Worm (Caenorhabditis elegans): ENCODE results near the gene str-41.

Gene str-41

DNA sequence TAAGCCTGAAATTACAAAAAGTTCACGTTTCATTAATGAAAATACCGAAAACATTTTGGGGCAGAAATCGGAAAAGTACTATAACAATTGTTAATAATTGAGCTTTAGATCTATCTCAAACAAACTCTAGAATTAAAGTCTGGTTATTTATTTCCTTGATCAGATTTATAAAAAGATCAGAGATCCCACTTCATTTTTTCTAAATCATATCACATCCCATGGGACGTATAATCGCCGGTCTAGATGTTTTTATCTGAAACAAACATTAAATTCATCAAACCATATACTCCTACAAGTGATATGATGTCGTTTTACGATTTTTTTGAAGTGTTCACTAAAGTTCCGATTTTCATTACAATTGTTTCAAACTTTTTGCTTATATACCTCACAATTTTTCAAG is at the start of gene str-41:
TSS of gene str-41 (plus strand) at position 301 of the 400 bp plus-strand sequence.
- no peak for TF ChIP-seq unc-62 (GFP tag; optimal IDR thresholded peaks at IDR 0.05)

DNA sequence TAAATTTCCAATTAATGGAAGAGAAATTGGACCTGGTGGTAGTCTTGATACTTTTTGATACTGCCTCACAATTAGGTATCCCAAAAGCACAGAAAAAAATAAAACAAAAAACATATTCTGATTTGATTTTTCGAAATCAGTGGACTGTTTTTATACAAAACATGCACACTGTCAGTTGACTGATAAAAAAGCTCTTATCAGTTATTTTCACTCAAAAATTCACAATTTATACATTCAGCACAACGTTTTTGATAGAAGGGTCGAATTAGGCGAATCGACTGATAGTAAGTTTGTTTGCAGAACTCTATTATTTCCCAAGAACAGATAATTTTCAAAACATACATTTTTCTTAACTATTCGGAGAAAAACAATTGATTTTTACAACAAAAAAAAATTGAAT is 47.7 kb upstream of the str-41 start, which contains the start of gene cyp-35A2:
TSS of gene cyp-35A2 (minus strand) at position 124 of the 400 bp plus-strand sequence.
- TF ChIP-seq unc-62 (GFP tag; optimal IDR thresholded peaks at IDR 0.05), result no peak

DNA sequence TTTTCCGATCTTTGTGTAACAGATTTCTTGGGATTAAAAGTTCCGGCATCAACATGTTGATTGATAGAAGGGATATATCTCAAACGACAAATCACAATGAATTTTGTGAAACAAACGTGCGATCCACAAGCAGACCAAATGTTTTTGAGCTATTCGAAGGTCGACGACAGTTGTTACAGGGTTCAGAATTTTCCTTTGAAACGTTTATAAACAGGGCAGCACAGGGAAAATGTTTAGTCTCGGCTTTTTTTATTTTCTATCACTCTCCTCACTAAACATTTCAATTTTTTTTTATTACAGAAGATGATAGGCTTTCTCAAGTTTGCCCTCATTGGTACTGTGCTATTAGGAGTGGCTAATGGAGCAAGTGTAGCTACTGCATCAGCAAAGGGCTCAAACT is 46.8 kb upstream of the str-41 start, which contains the start of gene exc-13:
TSS of gene exc-13 (plus strand) at position 301 of the 400 bp plus-strand sequence.
- no peak for TF ChIP-seq unc-62 (GFP tag; optimal IDR thresholded peaks at IDR 0.05)

DNA sequence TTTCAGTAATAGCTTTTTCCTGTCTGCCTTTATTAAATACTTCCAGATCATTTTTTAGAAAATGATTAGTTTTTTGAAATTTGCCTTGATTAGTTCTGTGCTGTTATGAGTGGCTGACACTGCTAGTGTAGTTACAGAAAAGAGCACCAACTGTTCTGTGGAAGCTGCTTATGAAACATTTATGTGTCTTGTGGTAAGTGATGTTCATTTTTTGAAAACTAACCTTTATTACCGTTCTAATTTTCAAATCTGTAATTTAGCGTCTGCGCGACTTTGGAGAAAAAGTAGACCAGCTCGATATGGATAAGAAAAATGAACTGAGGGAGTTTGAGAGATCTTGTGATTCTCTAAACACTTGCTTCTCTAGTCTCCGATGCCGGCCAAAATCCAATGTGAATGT is 42.2 kb upstream of the str-41 start, which contains the start of gene srj-14:
TSS of gene srj-14 (plus strand) at position 131 of the 400 bp plus-strand sequence.
- TF ChIP-seq unc-62 (GFP tag; optimal IDR thresholded peaks at IDR 0.05), result no peak

DNA sequence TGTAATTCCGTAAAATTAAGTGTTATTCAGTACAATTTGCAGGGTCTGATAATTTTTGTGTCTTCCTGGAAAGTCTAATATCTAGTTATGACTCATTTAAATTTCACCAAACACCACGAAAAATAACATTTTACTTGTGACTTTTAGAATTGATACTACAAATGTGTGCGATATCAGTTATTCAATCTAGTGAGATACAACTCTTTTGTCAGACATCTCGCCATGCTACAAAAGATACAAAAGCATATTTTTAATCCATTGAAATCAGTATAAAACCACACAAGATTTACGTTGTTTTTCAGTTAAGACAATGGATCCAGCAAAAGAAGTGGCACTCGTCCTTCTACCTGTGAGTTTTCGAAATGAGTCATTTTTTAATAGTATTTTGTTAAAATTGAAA is 37.7 kb upstream of the str-41 start, which contains the start of gene srx-56:
TSS of gene srx-56 (plus strand) at position 301 of the 400 bp plus-strand sequence.
- TF ChIP-seq unc-62 (GFP tag; optimal IDR thresholded peaks at IDR 0.05), result no peak

ce11 chrV:7379384-7379783 is 32.4 kb upstream of the str-41 start, which contains the start of gene srsx-24:
Gene srsx-24, minus strand, starts transcription at chrV:7379484.
- TF ChIP-seq unc-62 (GFP tag; optimal IDR thresholded peaks at IDR 0.05), result no peak

- TF ChIP-seq unc-62 (GFP tag; optimal IDR thresholded peaks at IDR 0.05), result no peak
Observed at ce11 chrV:7381008-7381407, 30.8 kb upstream of the str-41 start, which contains the start of gene C03G6.17. Gene C03G6.17, minus strand, starts transcription at chrV:7381108.

ce11 chrV:7386052-7386573 is 25.7 kb upstream of the str-41 start, which contains the start of gene srp-6:
Gene srp-6, minus strand, starts transcription at chrV:7386102.
- no peak for TF ChIP-seq unc-62 (GFP tag; optimal IDR thresholded peaks at IDR 0.05)

- no peak for TF ChIP-seq unc-62 (GFP tag; optimal IDR thresholded peaks at IDR 0.05)
Observed at ce11 chrV:7387755-7388154, 24.0 kb upstream of the str-41 start, which contains the start of gene C02H6.3. Gene C02H6.3, minus strand, starts transcription at chrV:7387855.

ce11 chrV:7389771-7390170 is 22.0 kb upstream of the str-41 start, which contains the start of gene C02H6.1:
Gene C02H6.1, minus strand, starts transcription at chrV:7389871.
- no peak for TF ChIP-seq unc-62 (GFP tag; optimal IDR thresholded peaks at IDR 0.05)

DNA sequence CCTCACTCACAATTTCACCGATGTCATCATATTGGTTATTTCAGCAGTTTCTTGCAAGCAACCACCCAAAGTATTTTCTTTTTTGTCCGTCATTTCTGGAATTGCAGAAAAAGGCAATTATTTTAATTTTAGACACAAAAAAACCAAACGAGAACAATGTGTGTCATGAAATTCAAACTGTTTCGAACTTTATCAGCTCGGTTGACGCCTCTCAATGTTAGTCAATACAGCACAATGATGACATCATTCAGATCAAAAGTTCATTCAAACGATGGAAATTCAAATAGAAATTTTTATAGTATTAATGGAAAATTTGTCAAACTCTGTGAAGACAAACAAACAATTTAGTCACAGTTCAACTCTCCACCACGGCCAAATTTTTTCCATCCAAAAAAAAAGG is 19.9 kb upstream of the str-41 start, which contains the start of gene fbxa-105:
TSS of gene fbxa-105 (minus strand) at position 97 of the 400 bp plus-strand sequence.
- TF ChIP-seq unc-62 (GFP tag; optimal IDR thresholded peaks at IDR 0.05), result no peak

DNA sequence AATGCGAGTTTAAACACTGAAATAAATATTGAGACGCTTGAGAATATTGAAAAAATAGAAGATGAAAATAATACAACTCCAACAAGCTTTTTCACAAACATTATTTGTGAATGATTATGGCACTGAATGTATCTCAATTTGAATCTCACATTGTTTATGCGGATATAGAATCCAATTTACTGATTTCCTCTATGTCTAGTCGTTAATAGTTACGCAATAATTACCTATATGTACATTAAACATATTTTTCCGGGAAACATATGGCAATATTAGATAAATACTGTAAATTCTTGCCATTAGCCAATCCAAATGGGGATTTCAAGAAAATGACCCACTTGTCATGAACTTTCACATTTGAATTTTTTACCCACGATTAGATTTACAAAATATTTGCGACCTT is 16.4 kb upstream of the str-41 start, which contains the start of gene srx-9:
TSS of gene srx-9 (minus strand) at position 101 of the 400 bp plus-strand sequence.
- no peak for TF ChIP-seq unc-62 (GFP tag; optimal IDR thresholded peaks at IDR 0.05)

DNA sequence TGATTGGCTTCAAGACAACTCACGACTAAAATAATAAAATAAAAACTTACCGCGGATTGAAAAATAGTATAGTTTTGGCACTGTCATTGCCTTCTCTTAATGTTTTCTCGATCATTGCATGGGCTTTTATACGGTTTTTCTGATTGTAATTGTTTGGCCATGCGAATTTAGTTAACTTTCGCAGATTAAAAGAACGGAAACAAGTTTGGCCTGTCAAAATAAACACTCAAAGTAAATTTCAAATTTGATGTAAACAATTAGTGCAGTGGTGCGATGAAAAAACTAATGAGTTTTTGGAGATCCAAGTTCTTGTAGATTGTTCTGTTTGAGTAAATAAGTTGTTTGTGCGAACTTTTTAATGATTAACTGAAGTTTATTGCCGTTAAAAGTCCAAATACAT is 12.6 kb upstream of the str-41 start, which contains the start of gene gst-41:
TSS of gene gst-41 (minus strand) at position 101 of the 400 bp plus-strand sequence.
- TF ChIP-seq unc-62 (GFP tag; optimal IDR thresholded peaks at IDR 0.05), result no peak

ce11 chrV:7400095-7400494 is 11.7 kb upstream of the str-41 start, which contains the start of gene cnc-9:
Gene cnc-9, minus strand, starts transcription at chrV:7400195.
- no peak for TF ChIP-seq unc-62 (GFP tag; optimal IDR thresholded peaks at IDR 0.05)

DNA sequence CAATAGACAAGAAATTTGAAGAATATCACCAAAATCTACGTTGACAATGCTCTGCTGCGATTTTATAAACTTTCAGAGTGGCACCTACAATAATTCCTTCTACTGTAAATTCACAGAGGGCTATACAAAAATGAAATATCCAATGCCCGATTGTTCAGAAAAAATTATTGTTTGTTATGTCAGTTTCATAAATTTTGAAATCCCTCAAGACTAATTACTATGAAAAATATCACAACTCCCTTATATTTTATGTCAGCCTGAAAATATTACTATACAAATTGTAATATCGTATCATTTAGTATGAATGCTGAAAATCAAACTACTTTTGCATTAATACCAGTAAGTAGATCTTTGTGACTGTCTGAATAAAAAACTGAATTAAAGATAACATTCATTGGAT is 11.2 kb upstream of the str-41 start, which contains the start of gene srx-60:
TSS of gene srx-60 (plus strand) at position 301 of the 400 bp plus-strand sequence.
- TF ChIP-seq unc-62 (GFP tag; optimal IDR thresholded peaks at IDR 0.05), result no peak

- no peak for TF ChIP-seq unc-62 (GFP tag; optimal IDR thresholded peaks at IDR 0.05)
Observed at ce11 chrV:7402355-7402754, 9.4 kb upstream of the str-41 start, which contains the start of gene srj-13. Gene srj-13, plus strand, starts transcription at chrV:7402655.

ce11 chrV:7403501-7403900 is 8.3 kb upstream of the str-41 start:
- TF ChIP-seq unc-62 (GFP tag; optimal IDR thresholded peaks at IDR 0.05), result no peak
